Fruit fly (Drosophila melanogaster): ENCODE data around the gene CG46320.

dm6 chr3L:5662071-5662470 is 1.9 kb upstream of the CG46320 start, which contains the start of gene Sse:
- TF ChIP-seq hb (GFP tag; IDR thresholded peaks at IDR 0.05; ENCODE audit: partially characterized antibody) (no peak), CG15479 (GFP tag; optimal IDR thresholded peaks at IDR 0.05) (no peak)
